Worm (Caenorhabditis elegans) whole organism, young adult: Measurements from ENCODE around the gene msp-36.

ENCODE experiments used
- D2030.7 ChIP-seq: fragments of 200-800 bp; sonication (Bioruptor generic); IDR thresholded peaks from 2 replicates; pipeline ENCODE4 v1.3.6; 2022; ENCODE audit warnings: missing genetic modification reagents, missing genetic modification characterization, missing compliant biosample characterization
- F23B12.7 ChIP-seq: sonication (generic microtip); optimal IDR thresholded peaks from 2 replicates; lab custom pipeline; 2017; ENCODE audit warnings: missing genetic modification characterization, mild to moderate bottlenecking, missing compliant biosample characterization, antibody characterized with exemption, moderate library complexity; ENCODE audit not compliant: insufficient read depth
- snpc-4 ChIP-seq, 5 experiments: fragments of 150-350 bp in 1 of 5; sonication (generic microtip) in 4 of 5; optimal IDR thresholded peaks; 2 replicates each; lab custom pipeline; 2014 to 2018; ENCODE audit warnings: missing genetic modification characterization in 5 of 5, missing biosample characterization in 3 of 5, antibody characterized with exemption in 2 of 5, mild to moderate bottlenecking in 2 of 5, missing compliant biosample characterization in 2 of 5, missing genotype in 2 of 5, moderate library complexity in 2 of 5, missing genetic modification reagents in 1 of 5

DNA sequence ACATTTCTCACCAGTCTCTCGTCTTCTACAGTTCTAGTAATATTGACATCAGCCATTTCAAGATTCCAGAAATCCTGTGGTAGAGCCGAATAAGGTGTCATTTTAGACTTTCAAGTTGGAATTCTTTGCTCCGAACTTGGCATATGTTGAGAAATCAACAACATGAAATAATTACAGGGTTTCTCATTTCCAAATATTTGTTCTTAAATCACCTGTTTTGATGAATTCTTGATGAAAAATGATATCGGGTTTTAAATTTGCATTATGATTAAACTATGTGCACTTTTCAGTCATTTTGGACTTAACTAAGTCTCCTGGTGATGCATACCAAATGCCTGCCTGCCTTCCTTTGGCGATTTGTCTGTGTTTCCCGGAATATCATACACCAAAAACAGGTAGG, 41.7 kb upstream of the msp-36 start, which contains the start of gene srv-12:
- TF ChIP-seq snpc-4 (GFP tag; optimal IDR thresholded peaks at IDR 0.05; lab: Kevin White, UChicago) (no peak), snpc-4 (tag; optimal IDR thresholded peaks at IDR 0.05; lab: Kevin White, UChicago) (no peak), F23B12.7 (tag; lab: Kevin White, UChicago) (no peak), D2030.7 (GFP tag; lab: Robert Waterston, UW) (no peak)
